Worm (Caenorhabditis elegans): ENCODE data around the gene ect-2.

ect-2 gene

ce11 chrII:10798429-10798893 lies 14.7 kb upstream of the ect-2 start, which contains the start of gene npp-19 (continued):
- TF ChIP-seq ceh-82 (tag; optimal IDR thresholded peaks at IDR 0.05) (peak; percentile 64 to 83 (median 70)), lin-13 (GFP tag; optimal IDR thresholded peaks at IDR 0.05) (peak; percentile 63), rnt-1 (tag; optimal IDR thresholded peaks at IDR 0.05) (peak; percentile 81), lin-39 (tag; optimal IDR thresholded peaks at IDR 0.05) (peak; percentile 27), nhr-11 (tag; optimal IDR thresholded peaks at IDR 0.05) (peak; percentile 35), lin-15B (tag; optimal IDR thresholded peaks at IDR 0.05) (peak; percentile 62), nhr-47 (tag; optimal IDR thresholded peaks at IDR 0.05) (peak; percentile 81), nhr-237 (tag; optimal IDR thresholded peaks at IDR 0.05) (no peak), mab-9 (GFP tag; IDR thresholded peaks at IDR 0.05) (no peak), tlp-1 (tag; optimal IDR thresholded peaks at IDR 0.05) (no peak), ceh-8 (GFP tag; optimal IDR thresholded peaks at IDR 0.05) (peak; percentile 20), ceh-63 (GFP tag; optimal IDR thresholded peaks at IDR 0.05) (no peak), ceh-88 (GFP tag; IDR thresholded peaks at IDR 0.05) (no peak), nhr-28 (tag; optimal IDR thresholded peaks at IDR 0.05) (no peak), Y116A8C.19 (tag; optimal IDR thresholded peaks at IDR 0.05; ENCODE audit: borderline replicate concordance) (no peak), nhr-19 (GFP tag; conservative IDR thresholded peaks at IDR 0.05) (peak; percentile 70), aha-1 (tag; optimal IDR thresholded peaks at IDR 0.05) (no peak), hpl-2 (GFP tag; optimal IDR thresholded peaks at IDR 0.05) (peak; percentile 33), aly-2 (tag; optimal IDR thresholded peaks at IDR 0.05) (peak; percentile 77), elt-2 (tag; optimal IDR thresholded peaks at IDR 0.05) (peak; percentile 16), elt-3 (tag; optimal IDR thresholded peaks at IDR 0.05) (peak in 2 of 6 experiments; percentile 68 to 70), C16A3.4 (tag; optimal IDR thresholded peaks at IDR 0.05) (peak; percentile 62), nhr-20 (tag; optimal IDR thresholded peaks at IDR 0.05) (peak; percentile 69), sptf-1 (tag; optimal IDR thresholded peaks at IDR 0.05) (no peak), ets-5 (GFP tag; IDR thresholded peaks at IDR 0.05) (no peak), efl-3 (GFP tag; optimal IDR thresholded peaks at IDR 0.05) (no peak), grh-1 (GFP tag; IDR thresholded peaks at IDR 0.05) (no peak), snu-23 (GFP tag; optimal IDR thresholded peaks at IDR 0.05) (peak; percentile 83), lsy-2 (tag; optimal IDR thresholded peaks at IDR 0.05) (peak; percentile 83 to 88), egl-13 (tag; optimal IDR thresholded peaks at IDR 0.05) (peak; percentile 25), swsn-7 (tag; optimal IDR thresholded peaks at IDR 0.05) (peak; percentile 70), nhr-12 (tag; optimal IDR thresholded peaks at IDR 0.05) (no peak), snpc-4 (tag; optimal IDR thresholded peaks at IDR 0.05) (peak; percentile 61), alr-1 (tag; optimal IDR thresholded peaks at IDR 0.05; ENCODE audit: borderline replicate concordance) (no peak), unc-86 (tag; optimal IDR thresholded peaks at IDR 0.05) (peak; percentile 12), lir-3 (tag; optimal IDR thresholded peaks at IDR 0.05; ENCODE audit: poor library complexity) (peak; percentile 23), dpl-1 (GFP tag; optimal IDR thresholded peaks at IDR 0.05) (peak; percentile 98 to 99 (median 98)), nhr-90 (tag; optimal IDR thresholded peaks at IDR 0.05; ENCODE audit: poor library complexity) (peak; percentile 47), unc-98 (GFP tag; IDR thresholded peaks at IDR 0.05) (no peak), isw-1 (GFP tag; IDR thresholded peaks at IDR 0.05) (peak; percentile 53)

ce11 chrII:10796194-10796593 lies 12.4 kb upstream of the ect-2 start, which contains the start of gene set-14:
TSS of gene set-14 (minus strand) at chrII:10796294.
- TF ChIP-seq vab-15 (tag; optimal IDR thresholded peaks at IDR 0.05) (no peak), ztf-11 (tag; optimal IDR thresholded peaks at IDR 0.05) (no peak), unc-86 (tag; optimal IDR thresholded peaks at IDR 0.05) (no peak), snu-23 (GFP tag; optimal IDR thresholded peaks at IDR 0.05) (no peak), unc-62 (GFP tag; optimal IDR thresholded peaks at IDR 0.05) (no peak), ets-5 (GFP tag; IDR thresholded peaks at IDR 0.05) (no peak), ceh-63 (GFP tag; optimal IDR thresholded peaks at IDR 0.05) (no peak), nhr-77 (tag; optimal IDR thresholded peaks at IDR 0.05) (no peak), egl-27 (tag; optimal IDR thresholded peaks at IDR 0.05) (no peak), hpl-2 (GFP tag; optimal IDR thresholded peaks at IDR 0.05) (no peak), aha-1 (tag; optimal IDR thresholded peaks at IDR 0.05) (no peak)

Data from whole organism, L1 larva.